Worm (Caenorhabditis elegans): Measurements from ENCODE around the gene C01G10.4.

C01G10.4 gene

DNA sequence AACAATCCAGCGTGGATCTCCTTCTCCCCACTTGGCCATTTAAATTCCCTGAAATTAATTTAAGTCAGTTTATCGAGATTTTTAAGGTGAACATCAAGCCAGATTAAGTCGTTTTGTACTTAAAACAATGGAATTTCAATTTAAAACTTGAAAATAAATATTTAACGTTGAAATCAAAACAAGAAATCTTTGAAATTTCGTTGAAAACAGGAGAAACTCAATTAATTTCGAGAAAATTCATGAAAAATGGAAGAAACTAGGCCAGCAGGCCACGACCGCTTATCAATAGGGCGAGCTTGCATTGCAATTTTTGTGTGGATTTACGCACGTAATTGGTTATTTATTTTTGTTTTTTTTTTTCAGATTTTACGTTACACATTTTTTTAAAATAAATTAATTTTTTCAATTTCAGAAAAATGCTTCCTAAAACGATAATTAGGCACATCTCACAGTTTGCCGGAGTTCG is 4.2 kb upstream of the C01G10.4 start, which contains the start of the genes ahsa-1 and C01G10.7 (continued):
- TF ChIP-seq unc-62 (GFP tag; optimal IDR thresholded peaks at IDR 0.05 in 1 of 2): no peak
- no peak for TF ChIP-seq unc-62 (tag; optimal IDR thresholded peaks at IDR 0.05)
- TF ChIP-seq ztf-7 (tag; optimal IDR thresholded peaks at IDR 0.05): peak; percentile 40
- no peak for TF ChIP-seq daf-8 (GFP tag; IDR thresholded peaks at IDR 0.05)
- no peak for TF ChIP-seq ctbp-1 (GFP tag; IDR thresholded peaks at IDR 0.05)

DNA sequence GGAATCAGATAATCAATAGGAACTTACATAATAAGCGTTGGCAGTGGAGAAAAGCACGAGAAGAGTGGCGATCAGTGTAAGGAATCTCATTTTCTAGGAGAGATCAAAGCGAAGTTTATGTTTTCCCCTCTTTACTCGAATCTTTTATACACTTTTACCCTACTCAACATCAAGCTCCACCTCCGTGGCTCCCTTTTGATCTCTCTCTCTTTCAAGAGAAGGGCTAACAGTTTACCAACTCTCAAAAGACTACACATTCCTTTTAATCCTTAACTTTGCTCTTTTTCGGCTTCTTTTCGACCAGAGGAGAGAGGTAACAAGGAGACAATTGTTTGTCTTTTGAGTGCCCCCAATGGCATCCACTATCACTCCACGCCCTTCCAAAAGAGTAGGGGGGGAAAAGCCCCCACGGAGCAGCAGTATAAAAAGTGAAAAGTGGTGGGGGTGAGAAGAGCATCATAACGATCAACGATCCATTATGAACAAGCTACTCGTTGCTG is 2.3 kb upstream of the C01G10.4 start, which contains the start of the genes C01G10.15 and C01G10.6:
Gene C01G10.15 (minus strand): TSS at position 101 of the 500 bp plus-strand sequence.
Gene C01G10.6 (plus strand): TSS at position 450 of the 500 bp plus-strand sequence.
- no peak for TF ChIP-seq mdl-1 (tag; optimal IDR thresholded peaks at IDR 0.05)
- TF ChIP-seq lim-7 (GFP tag; IDR thresholded peaks at IDR 0.05): no peak
- no peak for TF ChIP-seq snpc-1.2 (GFP tag; IDR thresholded peaks at IDR 0.05)
- no peak for TF ChIP-seq hlh-30 (tag; optimal IDR thresholded peaks at IDR 0.05; ENCODE audit: insufficient read depth)
- TF ChIP-seq lin-39 (tag; optimal IDR thresholded peaks at IDR 0.05): no peak
- TF ChIP-seq daf-12 (tag; optimal IDR thresholded peaks at IDR 0.05): no peak
- no peak for TF ChIP-seq unc-62 (GFP tag; optimal IDR thresholded peaks at IDR 0.05 in 1 of 2)
- no peak for TF ChIP-seq unc-62 (tag; optimal IDR thresholded peaks at IDR 0.05)
- no peak for TF ChIP-seq ceh-20 (GFP tag; IDR thresholded peaks at IDR 0.05)
- no peak for TF ChIP-seq saeg-2 (GFP tag; IDR thresholded peaks at IDR 0.05)
- no peak for TF ChIP-seq arid-1 (GFP tag; conservative IDR thresholded peaks at IDR 0.05)
- TF ChIP-seq zip-11 (GFP tag; IDR thresholded peaks at IDR 0.05): no peak
- TF ChIP-seq ztf-7 (tag; optimal IDR thresholded peaks at IDR 0.05): no peak
- TF ChIP-seq nhr-77 (tag; optimal IDR thresholded peaks at IDR 0.05): no peak
- TF ChIP-seq daf-19 (GFP tag; conservative IDR thresholded peaks at IDR 0.05): no peak
- TF ChIP-seq nhr-11 (tag; optimal IDR thresholded peaks at IDR 0.05): no peak
- no peak for TF ChIP-seq ztf-11 (tag; optimal IDR thresholded peaks at IDR 0.05)
- TF ChIP-seq spr-1 (tag; optimal IDR thresholded peaks at IDR 0.05): no peak
- no peak for TF ChIP-seq nhr-10 (tag; optimal IDR thresholded peaks at IDR 0.05)
- TF ChIP-seq unc-130 (GFP tag; optimal IDR thresholded peaks at IDR 0.05): no peak

DNA sequence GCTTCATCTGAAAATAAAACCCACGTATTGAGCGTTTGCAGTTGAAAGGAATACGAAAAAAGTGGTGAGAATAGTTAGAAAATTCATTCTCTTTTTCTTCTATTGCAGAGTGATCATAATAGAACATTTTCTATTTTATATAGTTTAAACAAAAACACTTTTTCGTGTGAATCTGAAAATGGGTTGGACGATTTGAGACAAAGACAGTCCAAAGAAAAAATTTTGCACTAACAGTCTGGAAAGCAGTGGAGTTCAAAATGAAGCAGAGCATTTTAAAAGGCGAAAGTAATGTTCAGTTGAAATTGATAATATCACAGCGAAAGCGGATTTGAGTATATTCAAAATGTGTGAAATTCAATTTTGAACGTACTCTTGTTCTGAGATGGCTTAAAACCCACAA is 927 bp upstream of the C01G10.4 start, which contains the start of gene C01G10.18:
Gene C01G10.18 (minus strand): TSS at position 101 of the 400 bp plus-strand sequence.
- no peak for TF ChIP-seq unc-130 (GFP tag; optimal IDR thresholded peaks at IDR 0.05)
- TF ChIP-seq mxl-3 (GFP tag; optimal IDR thresholded peaks at IDR 0.05): no peak
- TF ChIP-seq dve-1 (tag; optimal IDR thresholded peaks at IDR 0.05; ENCODE audit: insufficient read depth): no peak
- TF ChIP-seq aly-2 (tag; optimal IDR thresholded peaks at IDR 0.05): no peak
- TF ChIP-seq ceh-28 (tag; optimal IDR thresholded peaks at IDR 0.05): no peak
- no peak for TF ChIP-seq dmd-9 (GFP tag; IDR thresholded peaks at IDR 0.05)
- TF ChIP-seq mdt-29 (GFP tag; IDR thresholded peaks at IDR 0.05): no peak

- TF ChIP-seq Y48G9A.11 (GFP tag; IDR thresholded peaks at IDR 0.05): no peak
- TF ChIP-seq lim-7 (GFP tag; IDR thresholded peaks at IDR 0.05): no peak
- TF ChIP-seq nhr-48 (tag; optimal IDR thresholded peaks at IDR 0.05): no peak
- TF ChIP-seq skn-1 (tag; optimal IDR thresholded peaks at IDR 0.05): no peak
- TF ChIP-seq R02D3.7 (tag; optimal IDR thresholded peaks at IDR 0.05): no peak
- TF ChIP-seq zfp-2 (tag; optimal IDR thresholded peaks at IDR 0.05): no peak
- TF ChIP-seq jun-1 (tag; optimal IDR thresholded peaks at IDR 0.05): no peak
- TF ChIP-seq nhr-111 (GFP tag; optimal IDR thresholded peaks at IDR 0.05): no peak
- TF ChIP-seq spr-1 (tag; optimal IDR thresholded peaks at IDR 0.05): no peak
- no peak for TF ChIP-seq T20F7.1 (GFP tag; optimal IDR thresholded peaks at IDR 0.05)
- TF ChIP-seq ceh-44 (GFP tag; IDR thresholded peaks at IDR 0.05): no peak
- no peak for TF ChIP-seq madf-5 (GFP tag; IDR thresholded peaks at IDR 0.05)
- no peak for TF ChIP-seq duxl-1 (tag; optimal IDR thresholded peaks at IDR 0.05; ENCODE audit: poor library complexity)
- TF ChIP-seq nhr-42 (GFP tag; IDR thresholded peaks at IDR 0.05): no peak
- no peak for TF ChIP-seq php-3 (GFP tag; IDR thresholded peaks at IDR 0.05)
- TF ChIP-seq dpl-1 (GFP tag; optimal IDR thresholded peaks at IDR 0.05): no peak
- TF ChIP-seq egl-43 (GFP tag; IDR thresholded peaks at IDR 0.05): no peak
- TF ChIP-seq dmd-6 (GFP tag; IDR thresholded peaks at IDR 0.05): no peak
- no peak for TF ChIP-seq ceh-28 (tag; optimal IDR thresholded peaks at IDR 0.05)
- TF ChIP-seq daf-8 (GFP tag; IDR thresholded peaks at IDR 0.05): no peak
Measured at ce11 chrV:15090457-15090856, 917 bp downstream of the C01G10.4 start, which contains the start of gene C01G10.17. C01G10.17 (plus strand) TSS chrV:15090757.
